Worm (Caenorhabditis elegans): Measurements from ENCODE around the gene arrd-14.

- TF ChIP-seq unc-62 (GFP tag; optimal IDR thresholded peaks at IDR 0.05), result no peak
- no peak for TF ChIP-seq nhr-90 (tag; optimal IDR thresholded peaks at IDR 0.05)
- TF ChIP-seq athp-1 (tag; optimal IDR thresholded peaks at IDR 0.05), result no peak
- no peak for TF ChIP-seq F33H1.4 (GFP tag; IDR thresholded peaks at IDR 0.05)
- no peak for TF ChIP-seq unc-130 (GFP tag; optimal IDR thresholded peaks at IDR 0.05)
- TF ChIP-seq hsf-1 (GFP tag; IDR thresholded peaks at IDR 0.05), result no peak
- TF ChIP-seq C17E4.6 (GFP tag; IDR thresholded peaks at IDR 0.05), result no peak
- TF ChIP-seq snpc-4 (GFP tag; optimal IDR thresholded peaks at IDR 0.05), result no peak
- no peak for TF ChIP-seq snpc-4 (tag; optimal IDR thresholded peaks at IDR 0.05)
- TF ChIP-seq let-607 (tag; optimal IDR thresholded peaks at IDR 0.05), result no peak
Observed at ce11 chrII:13736906-13737305, 15.2 kb upstream of the arrd-14 start.

All from whole organism, young adult.